Fruit fly (Drosophila melanogaster) Kc167 (cell line): ENCODE measurements around the gene SMC3.
A peak's percentile ranks its signal among the peaks of the same experiment; 100 is the strongest.

Experiments
- Myc ChIP-seq: fragments of >200 bp; optimal IDR thresholded peaks from 2 replicates; lab custom pipeline; 2017; ENCODE audit warnings: missing external identifiers
- Sin3A ChIP-seq: fragments of >200 bp; optimal IDR thresholded peaks from 2 replicates; lab custom pipeline; 2018; ENCODE audit warnings: missing external identifiers
- h ChIP-seq: fragments of >200 bp; optimal IDR thresholded peaks from 3 replicates; lab custom pipeline; 2018; ENCODE audit warnings: missing external identifiers
- insv ChIP-seq: fragments of >200 bp; optimal IDR thresholded peaks from 3 replicates; lab custom pipeline; 2018; ENCODE audit warnings: missing external identifiers
- psq ChIP-seq: fragments of >200 bp; optimal IDR thresholded peaks from 2 replicates; lab custom pipeline; 2017; ENCODE audit warnings: missing external identifiers
- ttk ChIP-seq: sonication (Bioruptor generic); optimal IDR thresholded peaks from 2 replicates; lab custom pipeline; 2017; ENCODE audit warnings: missing external identifiers

SMC3 gene

DNA sequence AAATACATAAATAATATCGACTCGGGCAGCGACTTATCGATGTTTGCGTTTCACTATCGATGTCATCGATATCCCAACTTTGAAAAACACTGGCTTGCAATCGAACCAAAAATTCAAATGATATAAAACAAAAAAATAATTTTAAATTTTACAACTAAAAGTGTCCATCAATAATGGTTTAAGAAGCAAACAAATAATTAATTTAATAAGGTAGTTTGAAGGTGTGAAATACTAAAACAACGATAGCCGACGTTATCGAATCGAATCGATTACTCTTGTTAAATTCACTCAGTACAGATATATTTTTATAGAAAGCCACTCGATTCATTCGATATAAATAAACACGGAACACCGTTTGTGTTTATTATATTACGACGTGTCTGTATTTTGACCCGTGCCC, at the start of gene SMC3, which contains the start of gene Ubc7:
Gene SMC3, minus strand, starts transcription at position 22 of the 400 bp plus-strand sequence.
Gene Ubc7, plus strand, starts transcription at position 260 of the 400 bp plus-strand sequence.
- TF ChIP-seq insv (lab: Kevin White, UChicago) = no peak
- no peak for TF ChIP-seq h
- TF ChIP-seq psq (lab: Kevin White, UChicago) = peak; percentile 92

dm6 chrX:16641101-16641420, 47.8 kb upstream of the SMC3 start:
- TF ChIP-seq Myc (lab: Kevin White, UChicago) (no peak), h (no peak), psq (lab: Kevin White, UChicago) (no peak), insv (lab: Kevin White, UChicago) (no peak), Sin3A (lab: Kevin White, UChicago) (no peak)

dm6 chrX:16640260-16641100, 47.2 kb upstream of the SMC3 start, which contains the start of the genes SNRPG and mthl1:
TSS of gene SNRPG (minus strand) at chrX:16640419.
TSS of gene mthl1 (plus strand) at chrX:16640968.
- TF ChIP-seq psq (lab: Kevin White, UChicago) = no peak
- TF ChIP-seq Myc (lab: Kevin White, UChicago) = no peak
- TF ChIP-seq insv (lab: Kevin White, UChicago) = no peak
- no peak for TF ChIP-seq h
- no peak for TF ChIP-seq Sin3A (lab: Kevin White, UChicago)
- TF ChIP-seq ttk (lab: Kevin White, UChicago) = no peak

dm6 chrX:16637594-16638485, 44.6 kb upstream of the SMC3 start, which contains the start of gene RpS19a:
TSS of gene RpS19a (plus strand) at chrX:16637894.
- TF ChIP-seq Sin3A (lab: Kevin White, UChicago) (no peak), psq (lab: Kevin White, UChicago) (peak; percentile 98)

DNA sequence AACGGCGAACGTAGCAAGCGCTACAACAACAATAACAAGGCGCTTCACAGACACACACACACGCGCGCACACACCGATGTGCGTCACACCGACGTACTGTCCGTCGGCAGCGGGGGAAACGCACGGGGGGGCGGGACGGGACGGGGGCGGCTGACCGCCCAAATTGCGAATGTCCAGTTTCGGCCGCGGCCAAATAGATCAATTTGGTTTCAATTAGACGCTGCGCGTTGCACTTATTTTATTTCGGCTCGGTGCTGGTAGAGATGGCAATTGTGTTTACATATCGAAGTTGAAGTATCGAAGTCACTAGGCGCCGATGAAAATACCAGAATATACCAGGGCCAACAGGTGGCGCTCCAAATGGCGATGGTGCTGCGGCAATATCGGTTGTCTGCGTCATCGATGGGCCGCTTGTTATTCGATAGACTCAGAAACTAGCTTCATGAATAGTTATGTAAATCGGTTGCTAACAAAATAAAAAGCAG, 43.9 kb upstream of the SMC3 start, which contains the start of gene Rok:
Gene Rok, minus strand, starts transcription at position 309 of the 485 bp plus-strand sequence.
- no peak for TF ChIP-seq psq (lab: Kevin White, UChicago)
- TF ChIP-seq ttk (lab: Kevin White, UChicago) = no peak
- TF ChIP-seq insv (lab: Kevin White, UChicago) = no peak

dm6 chrX:16633181-16633957, 40.1 kb upstream of the SMC3 start:
- TF ChIP-seq ttk (lab: Kevin White, UChicago) (no peak), insv (lab: Kevin White, UChicago) (no peak), h (no peak), psq (lab: Kevin White, UChicago) (no peak), Myc (lab: Kevin White, UChicago) (no peak), Sin3A (lab: Kevin White, UChicago) (no peak)

DNA sequence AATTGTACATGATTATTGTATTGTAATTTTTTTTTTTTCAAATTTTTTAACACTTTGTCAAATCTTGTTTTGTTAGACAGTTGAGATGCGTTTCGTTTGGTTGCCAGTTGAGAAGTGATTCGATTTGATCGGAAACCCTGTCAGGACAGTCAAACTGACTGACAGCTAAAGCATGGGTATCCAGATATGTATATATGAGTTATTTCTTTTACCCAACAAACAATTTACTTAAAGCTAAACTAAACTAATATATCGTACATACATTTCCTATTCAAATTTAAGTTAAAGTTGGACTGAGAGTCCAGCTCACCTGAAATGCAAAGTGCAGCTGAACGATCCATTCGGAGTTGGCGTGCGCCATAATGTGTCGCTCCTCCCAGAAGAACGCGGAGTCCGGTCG, 38.9 kb upstream of the SMC3 start, which contains the start of gene CG9777:
Gene CG9777, minus strand, starts transcription at position 101 of the 400 bp plus-strand sequence.
- no peak for TF ChIP-seq insv (lab: Kevin White, UChicago)
- TF ChIP-seq ttk (lab: Kevin White, UChicago) = no peak

dm6 chrX:16624519-16624918, 31.3 kb upstream of the SMC3 start:
- TF ChIP-seq ttk (lab: Kevin White, UChicago) (no peak), psq (lab: Kevin White, UChicago) (no peak), h (no peak)

dm6 chrX:16623524-16623923, 30.3 kb upstream of the SMC3 start:
- TF ChIP-seq psq (lab: Kevin White, UChicago) = no peak
- TF ChIP-seq insv (lab: Kevin White, UChicago) = no peak
- no peak for TF ChIP-seq Sin3A (lab: Kevin White, UChicago)
- no peak for TF ChIP-seq ttk (lab: Kevin White, UChicago)
- TF ChIP-seq h = no peak
- no peak for TF ChIP-seq Myc (lab: Kevin White, UChicago)

dm6 chrX:16621462-16621861, 28.2 kb upstream of the SMC3 start, which contains the start of gene CG9782:
TSS of gene CG9782 (minus strand) at chrX:16621589.
- no peak for TF ChIP-seq h

DNA sequence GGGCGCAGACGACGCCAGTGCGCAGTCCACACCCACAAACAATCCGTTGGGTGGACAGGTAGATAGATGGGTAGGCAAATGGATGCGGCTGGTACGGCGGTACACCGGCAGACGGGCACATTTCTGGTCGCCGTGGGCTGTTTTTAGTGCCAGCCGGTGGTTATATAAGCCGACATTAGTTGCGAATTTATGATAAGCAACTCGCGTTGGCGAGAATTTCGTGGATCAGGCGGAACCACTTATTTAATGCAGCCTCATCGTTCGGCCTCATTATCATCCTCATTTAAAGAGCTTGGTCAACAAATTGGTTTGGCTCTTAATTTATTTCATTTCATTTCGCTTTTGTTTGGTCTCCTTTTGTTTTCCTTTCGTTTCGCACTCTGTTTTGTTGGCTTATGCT, 25.5 kb upstream of the SMC3 start:
- TF ChIP-seq insv (lab: Kevin White, UChicago) (no peak), Myc (lab: Kevin White, UChicago) (no peak), ttk (lab: Kevin White, UChicago) (no peak), Sin3A (lab: Kevin White, UChicago) (no peak), h (no peak), psq (lab: Kevin White, UChicago) (no peak)
